Worm (Caenorhabditis elegans) whole organism, late embryonic: Measurements from ENCODE around the gene C28D4.10.
"Not testable (repeated sequence)": the region's sequence is repeated elsewhere in the genome, so short reads cannot be mapped to it uniquely, and the experiment has no call there.

Experiments
- C38D4.7 ChIP-seq: fragments of 200-800 bp; sonication (Bioruptor generic); optimal IDR thresholded peaks from 2 replicates; lab custom pipeline; 2018; ENCODE audit warnings: mild to moderate bottlenecking, missing genetic modification characterization, moderate library complexity, missing compliant biosample characterization
- K09A11.1 ChIP-seq: sonication (generic microtip); optimal IDR thresholded peaks from 2 replicates; lab custom pipeline; 2017; ENCODE audit warnings: antibody characterized with exemption, mild to moderate bottlenecking, missing genetic modification characterization, missing compliant biosample characterization; ENCODE audit not compliant: insufficient read depth
- T23F11.4 ChIP-seq: fragments of 200-800 bp; sonication (Bioruptor generic); optimal IDR thresholded peaks from 2 replicates; lab custom pipeline; 2018; ENCODE audit warnings: mild to moderate bottlenecking, missing genetic modification characterization, missing compliant biosample characterization
- ama-1 ChIP-seq: fragments of 150-350 bp; optimal IDR thresholded peaks from 2 replicates; lab custom pipeline; 2014
- ceh-19 ChIP-seq: fragments of 200-800 bp; sonication (Bioruptor generic); optimal IDR thresholded peaks from 2 replicates; lab custom pipeline; 2018; ENCODE audit warnings: mild to moderate bottlenecking, missing genetic modification characterization, missing compliant biosample characterization
- ceh-24 ChIP-seq: sonication (generic microtip); optimal IDR thresholded peaks from 2 replicates; lab custom pipeline; 2016; ENCODE audit warnings: mild to moderate bottlenecking, missing genetic modification characterization, missing compliant biosample characterization
- ceh-30 ChIP-seq: fragments of 150-350 bp; optimal IDR thresholded peaks from 2 replicates; lab custom pipeline; 2014; ENCODE audit warnings: missing biosample characterization, missing genetic modification characterization
- ceh-34 ChIP-seq: sonication (generic microtip); optimal IDR thresholded peaks from 2 replicates; lab custom pipeline; 2016; ENCODE audit warnings: mild to moderate bottlenecking, missing genetic modification characterization, missing compliant biosample characterization
- ceh-45 ChIP-seq: fragments of 200-800 bp; sonication (Bioruptor generic); IDR thresholded peaks from 2 replicates; pipeline ENCODE4 v1.3.6; 2022; ENCODE audit warnings: missing genetic modification reagents, missing genetic modification characterization, missing compliant biosample characterization
- ceh-48 ChIP-seq: sonication (generic microtip); optimal IDR thresholded peaks from 2 replicates; lab custom pipeline; 2016; ENCODE audit warnings: missing genetic modification characterization, inconsistent platforms, missing compliant biosample characterization
- ceh-9 ChIP-seq: sonication (generic microtip); optimal IDR thresholded peaks from 2 replicates; lab custom pipeline; 2016; ENCODE audit warnings: mild to moderate bottlenecking, missing genetic modification characterization, inconsistent platforms, missing compliant biosample characterization
- dmd-4 ChIP-seq: sonication (generic microtip); optimal IDR thresholded peaks from 2 replicates; lab custom pipeline; 2016; ENCODE audit warnings: borderline replicate concordance, missing genetic modification characterization, missing compliant biosample characterization
- dve-1 ChIP-seq: sonication (generic microtip); optimal IDR thresholded peaks from 2 replicates; lab custom pipeline; 2017; ENCODE audit warnings: antibody characterized with exemption, mild to moderate bottlenecking, missing genetic modification characterization, missing compliant biosample characterization
- elt-2 ChIP-seq: sonication (generic microtip); optimal IDR thresholded peaks from 2 replicates; lab custom pipeline; 2016; ENCODE audit warnings: missing genetic modification reagents, missing genetic modification characterization, missing compliant biosample characterization
- fax-1 ChIP-seq: sonication (generic microtip); optimal IDR thresholded peaks from 2 replicates; lab custom pipeline; 2016; ENCODE audit warnings: missing genotype, missing genetic modification characterization, missing compliant biosample characterization
- fkh-10 ChIP-seq: fragments of 150-350 bp; optimal IDR thresholded peaks from 2 replicates; lab custom pipeline; 2014; ENCODE audit warnings: missing biosample characterization, missing genetic modification reagents, missing genetic modification characterization
- gmeb-2 ChIP-seq: sonication (generic microtip); optimal IDR thresholded peaks from 2 replicates; lab custom pipeline; 2016; ENCODE audit warnings: missing genetic modification characterization, inconsistent platforms, missing compliant biosample characterization
- hlh-13 ChIP-seq: fragments of 200-800 bp; sonication (Bioruptor generic); optimal IDR thresholded peaks from 2 replicates; lab custom pipeline; 2018; ENCODE audit warnings: mild to moderate bottlenecking, missing genetic modification characterization, missing compliant biosample characterization
- hlh-30 ChIP-seq: sonication (generic microtip); optimal IDR thresholded peaks from 2 replicates; lab custom pipeline; 2017; ENCODE audit warnings: antibody characterized with exemption, missing genetic modification characterization, missing compliant biosample characterization; ENCODE audit not compliant: insufficient read depth
- lim-6 ChIP-seq: sonication (generic microtip); optimal IDR thresholded peaks from 2 replicates; lab custom pipeline; 2016; ENCODE audit warnings: missing genetic modification characterization, missing compliant biosample characterization
- lin-11 ChIP-seq: fragments of 200-800 bp; sonication (Bioruptor generic); optimal IDR thresholded peaks from 2 replicates; lab custom pipeline; 2018; ENCODE audit warnings: mild to moderate bottlenecking, missing genetic modification characterization, missing compliant biosample characterization
- madf-2 ChIP-seq: sonication (generic microtip); optimal IDR thresholded peaks from 2 replicates; lab custom pipeline; 2017; ENCODE audit warnings: missing genetic modification characterization, missing compliant biosample characterization
- mec-3 ChIP-seq: sonication (generic microtip); optimal IDR thresholded peaks from 2 replicates; lab custom pipeline; 2016; ENCODE audit warnings: borderline replicate concordance, missing genetic modification characterization, missing compliant biosample characterization
- nfya-1 ChIP-seq: sonication (generic microtip); optimal IDR thresholded peaks from 2 replicates; lab custom pipeline; 2017; ENCODE audit warnings: missing genetic modification characterization, mild to moderate bottlenecking, missing compliant biosample characterization, antibody characterized with exemption, moderate library complexity
- nhr-11 ChIP-seq: fragments of 150-350 bp; optimal IDR thresholded peaks from 2 replicates; lab custom pipeline; 2014; ENCODE audit warnings: missing biosample characterization, missing genetic modification characterization
- npax-4 ChIP-seq: sonication (generic microtip); optimal IDR thresholded peaks from 2 replicates; lab custom pipeline; 2016; ENCODE audit warnings: missing genetic modification characterization, missing compliant biosample characterization
- odd-2 ChIP-seq: sonication (generic microtip); optimal IDR thresholded peaks from 2 replicates; lab custom pipeline; 2017; ENCODE audit warnings: antibody characterized with exemption, mild to moderate bottlenecking, missing genetic modification characterization, missing compliant biosample characterization
- pag-3 ChIP-seq: sonication (generic microtip); optimal IDR thresholded peaks from 2 replicates; lab custom pipeline; 2016; ENCODE audit warnings: missing compliant biosample characterization, missing genetic modification characterization, borderline replicate concordance
- pax-1 ChIP-seq: fragments of 150-350 bp; optimal IDR thresholded peaks from 2 replicates; lab custom pipeline; 2014; ENCODE audit warnings: missing biosample characterization, missing genetic modification characterization
- pha-2 ChIP-seq: sonication (generic microtip); optimal IDR thresholded peaks from 2 replicates; lab custom pipeline; 2017; ENCODE audit warnings: mild to moderate bottlenecking, missing genetic modification characterization, missing compliant biosample characterization
- pqm-1 ChIP-seq: sonication (generic microtip); optimal IDR thresholded peaks from 2 replicates; lab custom pipeline; 2016; ENCODE audit warnings: missing genetic modification characterization, missing compliant biosample characterization
- pros-1 ChIP-seq: fragments of 150-350 bp; optimal IDR thresholded peaks from 2 replicates; lab custom pipeline; 2014; ENCODE audit warnings: missing biosample characterization, missing genetic modification reagents, missing genetic modification characterization
- rnt-1 ChIP-seq: sonication (generic microtip); optimal IDR thresholded peaks from 2 replicates; lab custom pipeline; 2016; ENCODE audit warnings: missing genetic modification characterization, missing compliant biosample characterization
- sox-2 ChIP-seq: fragments of 200-800 bp; sonication (Bioruptor generic); IDR thresholded peaks from 2 replicates; pipeline ENCODE4 v1.3.6; 2022; ENCODE audit warnings: missing genetic modification reagents, missing genetic modification characterization, missing compliant biosample characterization
- sox-4 ChIP-seq: sonication (generic microtip); optimal IDR thresholded peaks from 2 replicates; lab custom pipeline; 2017; ENCODE audit warnings: mild to moderate bottlenecking, missing genetic modification characterization, inconsistent platforms, missing compliant biosample characterization
- tbx-2 ChIP-seq: sonication (generic microtip); optimal IDR thresholded peaks from 2 replicates; lab custom pipeline; 2016; ENCODE audit warnings: missing genetic modification characterization, missing compliant biosample characterization
- unc-3 ChIP-seq, 2 experiments: fragments of 200-800 bp in 1 of 2; sonication (Bioruptor generic) in 1 of 2; sonication (generic microtip) in 1 of 2; conservative IDR thresholded peaks in 1 of 2; optimal IDR thresholded peaks in 1 of 2; 2 replicates each; pipeline versions ENCODE4 v1.3.6 to Lab custom; 2016 to 2022; ENCODE audit warnings: missing compliant biosample characterization in 2 of 2, missing genetic modification characterization in 2 of 2, missing genetic modification reagents in 1 of 2
- zip-5 ChIP-seq: sonication (generic microtip); optimal IDR thresholded peaks from 2 replicates; lab custom pipeline; 2016; ENCODE audit warnings: missing genetic modification characterization, missing compliant biosample characterization
- ztf-16 ChIP-seq: sonication (generic microtip); optimal IDR thresholded peaks from 2 replicates; lab custom pipeline; 2017; ENCODE audit warnings: missing genetic modification characterization, missing compliant biosample characterization

The C28D4.10 gene

DNA sequence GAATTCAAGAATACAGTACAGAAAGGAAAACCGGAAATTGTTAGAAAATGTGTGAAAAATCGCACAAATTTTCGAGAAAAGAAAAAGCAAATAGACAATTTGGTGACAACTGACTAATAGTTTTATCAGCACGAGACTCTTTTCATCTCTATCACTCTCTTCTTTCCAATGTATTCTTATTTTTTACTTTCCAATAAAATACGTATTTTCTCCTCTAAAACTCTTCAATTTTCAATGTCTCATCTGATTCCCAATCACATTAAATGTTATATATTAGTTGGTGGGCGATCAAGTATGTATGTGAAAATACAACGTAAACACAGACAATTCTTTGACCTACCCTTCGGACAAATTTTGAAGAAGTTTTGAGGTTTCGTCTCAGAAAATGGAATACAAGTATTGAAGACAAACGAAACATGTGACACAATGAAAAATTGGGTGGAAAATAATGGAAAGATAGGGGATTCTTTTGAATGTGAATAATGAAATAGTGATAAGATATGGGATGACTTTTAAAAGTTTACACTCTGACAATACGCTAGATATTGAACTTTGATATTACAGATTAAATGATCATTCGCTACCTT is 997 bp upstream of the C28D4.10 start, which contains the start of gene cka-1:
TSS of gene cka-1 (minus strand) at position 418 of the 587 bp plus-strand sequence.
- TF ChIP-seq nfya-1 (tag; lab: Kevin White, UChicago) (no peak), pha-2 (no peak), dmd-4 (no peak), pax-1 (no peak), hlh-13 (GFP tag; lab: Kevin White, UChicago) (no peak), elt-2 (peak; percentile 31), fax-1 (tag; lab: Kevin White, UChicago) (no peak)

DNA sequence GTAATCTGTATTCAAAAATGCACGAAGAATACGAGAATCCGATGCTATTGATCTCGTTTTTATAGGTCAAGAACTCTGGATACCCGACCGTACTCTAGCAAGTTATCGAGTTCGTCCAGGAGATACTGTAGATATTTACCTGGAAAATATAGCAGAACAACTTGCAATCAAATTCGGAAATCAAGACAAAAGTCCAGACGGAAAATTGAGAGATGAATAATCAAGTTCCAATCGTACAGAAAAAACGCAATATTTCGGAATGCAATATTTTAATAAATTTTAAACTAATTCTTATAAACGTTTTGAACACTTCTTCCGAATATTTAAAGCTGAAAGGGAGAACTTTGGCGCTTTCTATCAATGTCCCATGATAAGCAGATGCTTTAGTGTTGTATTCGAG is 707 bp downstream of the C28D4.10 start:
- TF ChIP-seq pros-1 (tag; lab: Kevin White, UChicago) (no peak), dmd-4 (no peak), tbx-2 (tag; lab: Kevin White, UChicago) (no peak), ztf-16 (tag; lab: Kevin White, UChicago) (no peak), fkh-10 (no peak), nhr-11 (tag; lab: Kevin White, UChicago) (no peak), elt-2 (no peak), madf-2 (tag; lab: Kevin White, UChicago) (no peak), mec-3 (tag; lab: Kevin White, UChicago) (no peak), lim-6 (tag; lab: Kevin White, UChicago) (no peak), sox-4 (tag; lab: Kevin White, UChicago) (no peak), lin-11 (tag; lab: Kevin White, UChicago) (no peak), hlh-13 (GFP tag; lab: Kevin White, UChicago) (no peak), hlh-30 (no peak), ceh-19 (GFP tag; lab: Kevin White, UChicago) (no peak), ceh-34 (tag; lab: Kevin White, UChicago) (no peak), pax-1 (no peak)

DNA sequence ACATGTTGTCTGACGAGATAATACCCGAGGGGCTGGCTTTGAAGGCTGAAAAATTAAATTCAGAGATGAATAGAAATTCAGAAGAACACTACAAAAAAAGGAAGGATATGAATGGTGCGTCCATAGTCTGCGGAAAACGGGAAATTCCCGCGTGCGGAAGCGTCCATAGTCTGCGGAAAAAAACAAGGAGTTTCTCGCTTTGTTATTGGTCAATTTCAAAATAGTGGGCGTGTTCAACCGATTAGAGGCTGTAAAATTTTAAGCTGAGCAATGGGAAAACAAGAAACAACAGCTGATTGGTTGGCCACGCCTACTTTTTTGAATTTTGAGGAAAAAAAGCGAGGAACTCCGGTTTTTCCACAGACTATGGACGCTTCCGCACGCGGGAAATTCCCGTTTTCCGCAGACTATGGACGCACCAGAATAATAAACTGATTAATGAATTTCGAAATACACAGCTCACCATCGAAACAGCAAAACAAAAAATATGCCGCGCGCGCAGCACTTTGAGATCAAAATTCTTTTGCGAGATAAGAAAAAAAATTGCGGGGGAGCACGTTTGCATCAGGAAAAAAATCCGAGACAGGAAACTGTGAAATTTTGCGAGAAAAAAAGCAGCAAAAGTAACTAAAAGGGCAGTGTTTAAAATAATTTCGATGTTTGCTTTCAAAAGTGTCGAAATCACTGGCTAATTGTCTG is 2.7 kb downstream of the C28D4.10 start, which contains the start of gene gln-6:
TSS of gene gln-6 (minus strand) at position 51 of the 699 bp plus-strand sequence.
- not testable (repeated sequence) for TF ChIP-seq pqm-1 (tag; lab: Kevin White, UChicago); sox-4 (tag; lab: Kevin White, UChicago); ceh-24

DNA sequence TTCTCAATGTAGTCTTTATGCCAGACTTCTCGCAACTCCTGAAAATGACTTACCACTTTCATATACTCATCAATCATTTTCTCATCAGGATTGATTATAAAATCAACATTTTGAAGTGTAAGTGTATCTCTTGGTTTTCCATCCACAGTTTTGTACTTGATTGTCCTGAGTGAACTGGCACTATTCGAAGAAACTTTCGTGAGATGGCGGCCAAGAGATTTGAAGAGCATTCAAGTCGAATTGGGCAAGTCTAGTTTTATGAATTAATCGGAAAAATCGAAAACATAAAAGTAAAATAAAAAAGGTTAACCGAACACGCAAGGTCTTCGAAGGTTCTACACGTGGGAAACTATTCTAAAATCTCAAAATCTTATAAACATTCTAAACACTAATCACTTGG is 4.6 kb downstream of the C28D4.10 start, which contains the start of gene C28D4.7:
TSS of gene C28D4.7 (minus strand) at position 265 of the 400 bp plus-strand sequence.
- TF ChIP-seq ceh-30 (tag; lab: Kevin White, UChicago) (no peak), C38D4.7 (GFP tag; lab: Kevin White, UChicago) (no peak), gmeb-2 (tag; lab: Kevin White, UChicago) (no peak), ceh-45 (no peak), unc-3 (GFP tag; conservative IDR thresholded peaks at IDR 0.05; lab: Robert Waterston, UW) (no peak), unc-3 (tag; optimal IDR thresholded peaks at IDR 0.05; lab: Kevin White, UChicago) (no peak), ceh-9 (tag; lab: Kevin White, UChicago) (no peak), odd-2 (no peak), rnt-1 (tag; lab: Kevin White, UChicago) (no peak), npax-4 (tag; lab: Kevin White, UChicago) (no peak), dve-1 (no peak), ama-1 (lab: Kevin White, UChicago) (no peak), K09A11.1 (tag; lab: Kevin White, UChicago) (no peak), zip-5 (tag; lab: Kevin White, UChicago) (no peak), ztf-16 (tag; lab: Kevin White, UChicago) (no peak), ceh-48 (no peak), sox-2 (GFP tag; lab: Robert Waterston, UW) (no peak), pag-3 (tag; lab: Kevin White, UChicago) (no peak), pax-1 (no peak), T23F11.4 (GFP tag; lab: Kevin White, UChicago) (no peak)
- TF ChIP-seq, all 69 proteins: peak for 0
